Worm (Caenorhabditis elegans) whole organism, early embryonic: ENCODE data around the gene C18D11.3.

Experiments
- B0310.2 ChIP-seq: sonication (generic microtip); optimal IDR thresholded peaks from 2 replicates; lab custom pipeline; 2016; ENCODE audit warnings: mild to moderate bottlenecking, missing genetic modification characterization, missing compliant biosample characterization
- F13C5.2 ChIP-seq: sonication (generic microtip); optimal IDR thresholded peaks from 2 replicates; lab custom pipeline; 2017; ENCODE audit warnings: mild to moderate bottlenecking, missing genetic modification characterization, inconsistent platforms, missing compliant biosample characterization
- aly-1 ChIP-seq: sonication (generic microtip); optimal IDR thresholded peaks from 2 replicates; lab custom pipeline; 2016; ENCODE audit warnings: missing genetic modification characterization, missing compliant biosample characterization
- ama-1 ChIP-seq: fragments of 150-350 bp; optimal IDR thresholded peaks from 2 replicates; lab custom pipeline; 2014
- ceh-13 ChIP-seq: fragments of 200-800 bp; sonication (Bioruptor generic); optimal IDR thresholded peaks from 2 replicates; lab custom pipeline; 2018; ENCODE audit warnings: mild to moderate bottlenecking, missing genetic modification characterization, missing compliant biosample characterization
- ceh-36 ChIP-seq: sonication (generic microtip); optimal IDR thresholded peaks from 2 replicates; lab custom pipeline; 2016; ENCODE audit warnings: missing genetic modification characterization, inconsistent platforms, missing compliant biosample characterization
- ets-7 ChIP-seq: sonication (generic microtip); optimal IDR thresholded peaks from 2 replicates; lab custom pipeline; 2016; ENCODE audit warnings: missing genotype, missing genetic modification characterization, missing compliant biosample characterization
- flt-1 ChIP-seq: fragments of 200-800 bp; sonication (Bioruptor generic); IDR thresholded peaks from 2 replicates; pipeline ENCODE4 v1.3.6; 2022; ENCODE audit warnings: missing genetic modification characterization, missing compliant biosample characterization
- hmbx-1 ChIP-seq: sonication (generic microtip); optimal IDR thresholded peaks from 2 replicates; lab custom pipeline; 2016; ENCODE audit warnings: mild to moderate bottlenecking, missing genetic modification characterization, missing compliant biosample characterization
- hmg-4 ChIP-seq: fragments of 200-800 bp; sonication (Bioruptor generic); optimal IDR thresholded peaks from 2 replicates; lab custom pipeline; 2018; ENCODE audit warnings: mild to moderate bottlenecking, missing genetic modification characterization, missing compliant biosample characterization
- pes-1 ChIP-seq: fragments of 200-800 bp; sonication (Bioruptor generic); IDR thresholded peaks from 2 replicates; pipeline ENCODE4 v1.3.6; 2022; ENCODE audit warnings: missing genetic modification reagents, missing genetic modification characterization, missing compliant biosample characterization
- scrt-1 ChIP-seq: fragments of 200-800 bp; sonication (Bioruptor generic); IDR thresholded peaks from 2 replicates; pipeline ENCODE4 v1.3.6; 2022; ENCODE audit warnings: missing genetic modification characterization, missing compliant biosample characterization
- tbx-37 ChIP-seq: fragments of 200-800 bp; sonication (Bioruptor generic); conservative IDR thresholded peaks from 2 replicates; pipeline ENCODE4 v1.3.6; 2022; ENCODE audit warnings: missing genetic modification reagents, missing genetic modification characterization, missing compliant biosample characterization
- tra-4 ChIP-seq: sonication (generic microtip); optimal IDR thresholded peaks from 2 replicates; lab custom pipeline; 2017; ENCODE audit warnings: missing genetic modification characterization, missing compliant biosample characterization

The C18D11.3 gene

ce11 chrIII:11871617-11872016 lies 48.4 kb downstream of the C18D11.3 start:
- TF ChIP-seq scrt-1 (GFP tag; lab: Robert Waterston, UW) (no peak), aly-1 (tag; lab: Kevin White, UChicago) (no peak), B0310.2 (tag; lab: Kevin White, UChicago) (no peak), hmbx-1 (tag; lab: Kevin White, UChicago) (no peak), pes-1 (GFP tag; lab: Robert Waterston, UW) (no peak), ceh-13 (GFP tag; lab: Kevin White, UChicago) (no peak), tbx-37 (GFP tag; lab: Robert Waterston, UW) (no peak)

DNA sequence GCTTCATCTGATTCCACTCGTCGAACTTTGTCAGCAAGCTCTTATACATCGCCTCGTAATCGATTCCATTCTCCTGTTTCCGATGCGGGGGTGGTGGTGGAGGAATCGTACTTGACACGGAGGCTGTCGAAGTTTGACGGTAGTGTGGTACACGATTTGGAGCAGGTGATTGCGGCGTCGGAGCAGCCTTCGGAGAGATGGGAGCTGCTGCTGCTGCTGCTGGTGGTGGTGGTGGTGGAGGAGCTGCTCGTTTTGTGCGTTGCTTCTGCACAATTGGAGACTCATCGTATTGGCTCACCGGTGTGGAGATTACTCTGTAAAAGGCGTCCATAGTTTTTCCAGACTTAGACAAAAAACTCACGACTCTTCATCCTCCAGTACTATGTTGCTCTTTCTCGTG lies 51.0 kb downstream of the C18D11.3 start:
- TF ChIP-seq B0310.2 (tag; lab: Kevin White, UChicago): no peak
- no peak for TF ChIP-seq flt-1
- TF ChIP-seq tbx-37 (GFP tag; lab: Robert Waterston, UW): no peak
- TF ChIP-seq pes-1 (GFP tag; lab: Robert Waterston, UW): no peak
- TF ChIP-seq scrt-1 (GFP tag; lab: Robert Waterston, UW): no peak
- no peak for TF ChIP-seq ceh-36
- TF ChIP-seq aly-1 (tag; lab: Kevin White, UChicago): no peak
- no peak for TF ChIP-seq ceh-13 (GFP tag; lab: Kevin White, UChicago)
- TF ChIP-seq F13C5.2: no peak
- TF ChIP-seq ets-7: no peak
- TF ChIP-seq hmg-4 (GFP tag; lab: Kevin White, UChicago): no peak
- TF ChIP-seq tra-4: no peak
- TF ChIP-seq ama-1: no peak
